Worm (Caenorhabditis elegans) whole organism, late embryonic: Measurements from ENCODE around the gene srh-44.

Experiments
- F13H6.1 ChIP-seq: sonication (generic microtip); optimal IDR thresholded peaks from 2 replicates; lab custom pipeline; 2016; ENCODE audit warnings: missing genetic modification characterization, missing compliant biosample characterization
- ets-4 ChIP-seq: sonication (generic microtip); optimal IDR thresholded peaks from 2 replicates; lab custom pipeline; 2016; ENCODE audit warnings: missing genetic modification characterization, missing compliant biosample characterization
- nhr-11 ChIP-seq: fragments of 150-350 bp; optimal IDR thresholded peaks from 2 replicates; lab custom pipeline; 2014; ENCODE audit warnings: missing biosample characterization, missing genetic modification characterization
- odd-2 ChIP-seq: sonication (generic microtip); optimal IDR thresholded peaks from 2 replicates; lab custom pipeline; 2017; ENCODE audit warnings: antibody characterized with exemption, mild to moderate bottlenecking, missing genetic modification characterization, missing compliant biosample characterization
- rnt-1 ChIP-seq: sonication (generic microtip); optimal IDR thresholded peaks from 2 replicates; lab custom pipeline; 2016; ENCODE audit warnings: missing genetic modification characterization, missing compliant biosample characterization

- no peak for TF ChIP-seq nhr-11 (tag; lab: Kevin White, UChicago)
- TF ChIP-seq rnt-1 (tag; lab: Kevin White, UChicago) = no peak
- no peak for TF ChIP-seq ets-4 (tag; lab: Kevin White, UChicago)
- TF ChIP-seq F13H6.1 (tag; lab: Kevin White, UChicago) = no peak
- TF ChIP-seq odd-2 (tag; lab: Kevin White, UChicago) = no peak
These were observed 40.8 kb downstream of the srh-44 start, which contains the start of gene F54D5.24 for ce11 chrII:11555634-11556033.
